Worm (Caenorhabditis elegans) whole organism, L4/young adult: ENCODE results near the gene F47D12.9.

ENCODE experiments used
- dao-5 ChIP-seq: sonication (generic microtip); optimal IDR thresholded peaks from 2 replicates; lab custom pipeline; 2016; ENCODE audit warnings: missing genotype, missing genetic modification characterization, moderate library complexity, missing compliant biosample characterization
- him-1 ChIP-seq: sonication (generic microtip); optimal IDR thresholded peaks from 2 replicates; lab custom pipeline; 2016; ENCODE audit warnings: missing genotype, missing genetic modification reagents, missing genetic modification characterization, missing compliant biosample characterization

DNA sequence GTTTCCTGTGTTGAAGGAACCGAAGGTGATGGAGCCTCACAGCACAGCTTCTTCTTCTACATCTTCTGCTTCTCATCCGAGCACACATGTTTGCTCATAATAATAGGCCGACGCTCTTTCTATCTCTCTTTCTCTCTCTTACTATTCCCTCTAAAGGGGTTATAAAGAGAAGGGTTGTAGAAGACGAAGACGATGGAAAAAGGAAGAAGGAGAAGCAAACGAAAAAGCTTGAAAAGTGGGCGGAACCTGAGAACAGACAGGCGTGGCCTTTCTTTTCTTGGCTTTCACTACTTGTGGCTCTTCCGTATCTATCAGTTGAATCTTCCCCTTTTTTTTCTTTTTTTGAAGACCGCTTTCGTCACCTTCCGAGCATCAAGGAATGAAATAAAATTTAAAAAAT is 4.7 kb upstream of the F47D12.9 start:
- no peak for TF ChIP-seq dao-5
- no peak for TF ChIP-seq him-1
